Worm (Caenorhabditis elegans): Measurements from ENCODE around the gene T14B4.9.

- TF ChIP-seq bed-3 (GFP tag; optimal IDR thresholded peaks at IDR 0.05) (no peak), nhr-237 (tag; optimal IDR thresholded peaks at IDR 0.05) (no peak), blmp-1 (tag; optimal IDR thresholded peaks at IDR 0.05) (no peak), nhr-12 (tag; optimal IDR thresholded peaks at IDR 0.05) (no peak), lsy-2 (tag; optimal IDR thresholded peaks at IDR 0.05) (no peak), ham-2 (GFP tag; optimal IDR thresholded peaks at IDR 0.05) (no peak), M03D4.4 (tag; optimal IDR thresholded peaks at IDR 0.05) (no peak)
Measured at ce11 chrII:6695388-6695787, 38.2 kb downstream of the T14B4.9 start, which contains the start of gene C18H9.5.

All from whole organism, mixed stage, embryonic.